Fruit fly (Drosophila melanogaster): ENCODE results near the gene ergic53.

Gene ergic53

dm6 chr3L:8525691-8526421, 8.9 kb upstream of the ergic53 start (continued):
- TF ChIP-seq Max (GFP tag; optimal IDR thresholded peaks at IDR 0.05) (no peak), CG12769 (tag; optimal IDR thresholded peaks at IDR 0.05) (peak; percentile 41), pho (GFP tag; optimal IDR thresholded peaks at IDR 0.05) (peak; percentile 64), CG15696 (tag; optimal IDR thresholded peaks at IDR 0.05) (peak; percentile 38), CG8924 (tag; optimal IDR thresholded peaks at IDR 0.05) (peak; percentile 11), Rfx (GFP tag; IDR thresholded peaks at IDR 0.05) (no peak), Ets65A (GFP tag) (peak; percentile 48), grn (GFP tag; optimal IDR thresholded peaks at IDR 0.05) (peak; percentile 97), CG15011 (GFP tag; optimal IDR thresholded peaks at IDR 0.05) (peak; percentile 48), CG7963 (GFP tag; IDR thresholded peaks at IDR 0.05; ENCODE audit: partially characterized antibody) (no peak), CG11723 (GFP tag; optimal IDR thresholded peaks at IDR 0.05) (peak; percentile 7), Mes4 (GFP tag; optimal IDR thresholded peaks at IDR 0.05) (no peak), scrt (GFP tag; optimal IDR thresholded peaks at IDR 0.05) (peak; percentile 46), CG14050 (GFP tag; IDR thresholded peaks at IDR 0.05) (no peak), Stat92E (GFP tag; optimal IDR thresholded peaks at IDR 0.05) (no peak), CG13296 (GFP tag; optimal IDR thresholded peaks at IDR 0.05) (peak; percentile 58), CG32532 (GFP tag; IDR thresholded peaks at IDR 0.05) (peak; percentile 49; the same call in 1 of the 2 replicates), Mrtf (GFP tag; IDR thresholded peaks at IDR 0.05) (no peak), dm (GFP tag; optimal IDR thresholded peaks at IDR 0.05) (peak; percentile 7), wek (GFP tag; optimal IDR thresholded peaks at IDR 0.05) (peak; percentile 32), sqz (GFP tag; optimal IDR thresholded peaks at IDR 0.05) (peak; percentile 37), Chrac-16 (GFP tag; optimal IDR thresholded peaks at IDR 0.05) (peak; percentile 22), CG31441 (GFP tag; IDR thresholded peaks at IDR 0.05) (0 out of 2 replicates have a peak, but pooled peaks have one; percentile 26), CG12744 (GFP tag; optimal IDR thresholded peaks at IDR 0.05) (peak; percentile 40), CG34376 (GFP tag; optimal IDR thresholded peaks at IDR 0.05) (peak; percentile 73), ERR (GFP tag; optimal IDR thresholded peaks at IDR 0.05) (peak; percentile 1), dmrt99B (tag; optimal IDR thresholded peaks at IDR 0.05) (peak; percentile 28), otp (GFP tag; IDR thresholded peaks at IDR 0.05) (no peak), lmd (GFP tag; IDR thresholded peaks at IDR 0.05) (peak; percentile 30; the same call in 1 of the 2 replicates), nmo (GFP tag; optimal IDR thresholded peaks at IDR 0.05) (peak; percentile 27), CG12659 (GFP tag; optimal IDR thresholded peaks at IDR 0.05) (peak; percentile 14), pan (optimal IDR thresholded peaks at IDR 0.05) (no peak), pan (GFP tag; optimal IDR thresholded peaks at IDR 0.05 in 1 of 2, IDR thresholded peaks at IDR 0.05 in 1 of 2) (peak in 1 of 2 experiments; percentile 24), lab (GFP tag; optimal IDR thresholded peaks at IDR 0.05) (peak; percentile 28), Taf1 (GFP tag; IDR thresholded peaks at IDR 0.05) (peak; percentile 36; the same call in 1 of the 2 replicates), Myb (GFP tag; optimal IDR thresholded peaks at IDR 0.05) (no peak), chinmo (GFP tag; IDR thresholded peaks at IDR 0.05; ENCODE audit: partially characterized antibody) (0 out of 4 replicates have a peak, but pooled peaks have one; percentile 7), unpg (GFP tag; optimal IDR thresholded peaks at IDR 0.05) (peak; percentile 33), CG3163 (GFP tag; optimal IDR thresholded peaks at IDR 0.05) (no peak), CG9797 (GFP tag; optimal IDR thresholded peaks at IDR 0.05) (no peak), CG10209 (GFP tag; optimal IDR thresholded peaks at IDR 0.05) (peak; percentile 54), CG9437 (GFP tag; optimal IDR thresholded peaks at IDR 0.05) (peak; percentile 19), GATAe (GFP tag; conservative IDR thresholded peaks at IDR 0.05) (peak; percentile 70), CG6854 (GFP tag; optimal IDR thresholded peaks at IDR 0.05) (peak; percentile 27), mirr (GFP tag; optimal IDR thresholded peaks at IDR 0.05) (peak; percentile 87), Atf6 (GFP tag; IDR thresholded peaks at IDR 0.05) (0 out of 2 replicates have a peak, but pooled peaks have one; percentile 46), Hr78 (GFP tag; optimal IDR thresholded peaks at IDR 0.05) (peak in 1 of 2 experiments; percentile 74), aop (GFP tag; IDR thresholded peaks at IDR 0.05) (no peak)

Data from whole organism, embryonic.